Worm (Caenorhabditis elegans) whole organism, L1 larva: ENCODE data around the gene dyn-1.

ENCODE experiments used
- C16A3.4 ChIP-seq: fragments of 150-350 bp; optimal IDR thresholded peaks from 2 replicates; lab custom pipeline; 2014; ENCODE audit warnings: missing biosample characterization, missing genetic modification characterization
- C34B4.2 ChIP-seq: sonication (generic microtip); optimal IDR thresholded peaks from 2 replicates; lab custom pipeline; 2017; ENCODE audit warnings: mild to moderate bottlenecking, missing genetic modification characterization, missing compliant biosample characterization
- alr-1 ChIP-seq: fragments of 200-800 bp; sonication (Bioruptor generic); optimal IDR thresholded peaks from 2 replicates; lab custom pipeline; 2018; ENCODE audit warnings: borderline replicate concordance, mild to moderate bottlenecking, missing genetic modification characterization, missing compliant biosample characterization
- blmp-1 ChIP-seq: fragments of 150-350 bp; optimal IDR thresholded peaks from 2 replicates; lab custom pipeline; 2014; ENCODE audit warnings: missing biosample characterization, missing genetic modification characterization
- ceh-63 ChIP-seq: fragments of 200-800 bp; sonication (Bioruptor generic); optimal IDR thresholded peaks from 2 replicates; lab custom pipeline; 2018; ENCODE audit warnings: mild to moderate bottlenecking, missing genetic modification characterization, missing compliant biosample characterization
- ceh-8 ChIP-seq: fragments of 200-800 bp; sonication (Bioruptor generic); optimal IDR thresholded peaks from 2 replicates; lab custom pipeline; 2018; ENCODE audit warnings: mild to moderate bottlenecking, missing genetic modification characterization, moderate library complexity, missing compliant biosample characterization
- ceh-88 ChIP-seq: fragments of 200-800 bp; sonication (Bioruptor generic); IDR thresholded peaks from 2 replicates; pipeline ENCODE4 v1.3.6; 2022; ENCODE audit warnings: missing genetic modification characterization, missing compliant biosample characterization
- efl-1 ChIP-seq, 4 experiments: fragments of 150-350 bp; optimal IDR thresholded peaks in 3 of 4; peaks in 1 of 4; 1 replicate in 1 of 4; 2 replicates in 3 of 4; lab custom pipeline; 2014; ENCODE audit warnings: missing biosample characterization in 2 of 4, missing genetic modification characterization in 2 of 4, missing genetic modification reagents in 2 of 4
- ets-5 ChIP-seq: fragments of 200-800 bp; sonication (Bioruptor generic); IDR thresholded peaks from 2 replicates; pipeline ENCODE4 v1.3.6; 2022; ENCODE audit warnings: missing genetic modification characterization, missing compliant biosample characterization
- fkh-10 ChIP-seq: sonication (generic microtip); optimal IDR thresholded peaks from 2 replicates; lab custom pipeline; 2017; ENCODE audit warnings: missing biosample characterization, missing genetic modification reagents, missing genetic modification characterization
- fkh-4 ChIP-seq: sonication (generic microtip); optimal IDR thresholded peaks from 2 replicates; lab custom pipeline; 2016; ENCODE audit warnings: missing compliant biosample characterization, missing genetic modification characterization, borderline replicate concordance
- hlh-4 ChIP-seq: sonication (generic microtip); optimal IDR thresholded peaks from 2 replicates; lab custom pipeline; 2016; ENCODE audit warnings: mild to moderate bottlenecking, missing genetic modification characterization, missing compliant biosample characterization
- isw-1 ChIP-seq: fragments of 200-800 bp; sonication (Bioruptor generic); IDR thresholded peaks from 2 replicates; pipeline ENCODE4 v1.3.6; 2022; ENCODE audit warnings: missing genetic modification characterization, missing compliant biosample characterization
- lin-14 ChIP-seq: fragments of 200-800 bp; sonication (Bioruptor generic); optimal IDR thresholded peaks from 2 replicates; lab custom pipeline; 2018; ENCODE audit warnings: mild to moderate bottlenecking, missing genetic modification characterization, moderate library complexity, missing compliant biosample characterization
- lin-39 ChIP-seq: fragments of 150-350 bp; optimal IDR thresholded peaks from 2 replicates; lab custom pipeline; 2014; ENCODE audit warnings: missing biosample characterization, missing genetic modification reagents, missing genetic modification characterization
- lir-3 ChIP-seq: sonication (generic microtip); optimal IDR thresholded peaks from 2 replicates; lab custom pipeline; 2016; ENCODE audit warnings: mild to moderate bottlenecking, missing genetic modification characterization, moderate library complexity, missing compliant biosample characterization; ENCODE audit not compliant: poor library complexity
- lsy-2 ChIP-seq, 2 experiments: fragments of 150-350 bp; optimal IDR thresholded peaks; 2 replicates each; lab custom pipeline; 2014; ENCODE audit warnings: missing biosample characterization in 2 of 2, missing genetic modification characterization in 2 of 2
- mef-2 ChIP-seq: fragments of 150-350 bp; optimal IDR thresholded peaks from 2 replicates; lab custom pipeline; 2014; ENCODE audit warnings: missing biosample characterization, missing genetic modification characterization
- mep-1 ChIP-seq: fragments of 150-350 bp; optimal IDR thresholded peaks from 2 replicates; lab custom pipeline; 2014; ENCODE audit warnings: missing biosample characterization, missing genetic modification characterization
- nhr-12 ChIP-seq: sonication (generic microtip); optimal IDR thresholded peaks from 2 replicates; lab custom pipeline; 2017; ENCODE audit warnings: missing biosample characterization, missing genetic modification characterization
- nhr-19 ChIP-seq: fragments of 200-800 bp; sonication (Bioruptor generic); conservative IDR thresholded peaks from 2 replicates; pipeline ENCODE4 v1.3.6; 2022; ENCODE audit warnings: missing genetic modification characterization, missing compliant biosample characterization
- nhr-20 ChIP-seq: sonication (generic microtip); optimal IDR thresholded peaks from 2 replicates; lab custom pipeline; 2016; ENCODE audit warnings: mild to moderate bottlenecking, missing genetic modification characterization, missing compliant biosample characterization
- nhr-28 ChIP-seq: fragments of 150-350 bp; optimal IDR thresholded peaks from 2 replicates; lab custom pipeline; 2014; ENCODE audit warnings: missing biosample characterization, missing genetic modification characterization
- nhr-71 ChIP-seq: sonication (generic microtip); optimal IDR thresholded peaks from 2 replicates; lab custom pipeline; 2016; ENCODE audit warnings: mild to moderate bottlenecking, missing genetic modification characterization, moderate library complexity, missing compliant biosample characterization
- nhr-76 ChIP-seq: sonication (generic microtip); optimal IDR thresholded peaks from 2 replicates; lab custom pipeline; 2017; ENCODE audit warnings: missing biosample characterization, missing genetic modification characterization
- nhr-77 ChIP-seq: fragments of 150-350 bp; optimal IDR thresholded peaks from 2 replicates; lab custom pipeline; 2014; ENCODE audit warnings: missing biosample characterization, missing genetic modification characterization
- nhr-84 ChIP-seq: sonication (generic microtip); optimal IDR thresholded peaks from 2 replicates; lab custom pipeline; 2017; ENCODE audit warnings: missing biosample characterization, missing genetic modification characterization
- nhr-85 ChIP-seq: sonication (generic microtip); peaks from one replicate; lab custom pipeline; 2016; ENCODE audit warnings: missing genetic modification characterization, inconsistent platforms, missing compliant biosample characterization
- pag-3 ChIP-seq: sonication (generic microtip); optimal IDR thresholded peaks from 2 replicates; lab custom pipeline; 2017; ENCODE audit warnings: missing genetic modification characterization, mild to moderate bottlenecking, missing compliant biosample characterization, antibody characterized with exemption, borderline replicate concordance; ENCODE audit not compliant: insufficient read depth
- pqm-1 ChIP-seq: sonication (generic microtip); optimal IDR thresholded peaks from 3 replicates; lab custom pipeline; 2017; ENCODE audit warnings: missing biosample characterization, missing genetic modification characterization
- rnt-1 ChIP-seq: sonication (generic microtip); optimal IDR thresholded peaks from 2 replicates; lab custom pipeline; 2016; ENCODE audit warnings: mild to moderate bottlenecking, missing genetic modification characterization, moderate library complexity, missing compliant biosample characterization
- snpc-4 ChIP-seq: fragments of 150-350 bp; optimal IDR thresholded peaks from 2 replicates; lab custom pipeline; 2014; ENCODE audit warnings: missing biosample characterization, missing genetic modification characterization
- snu-23 ChIP-seq: sonication (generic microtip); optimal IDR thresholded peaks from 2 replicates; lab custom pipeline; 2016; ENCODE audit warnings: missing genetic modification characterization, missing compliant biosample characterization
- sptf-1 ChIP-seq: fragments of 150-350 bp; optimal IDR thresholded peaks from 2 replicates; lab custom pipeline; 2014; ENCODE audit warnings: missing biosample characterization, missing genetic modification characterization
- sup-37 ChIP-seq: fragments of 200-800 bp; sonication (Bioruptor generic); optimal IDR thresholded peaks from 2 replicates; lab custom pipeline; 2018; ENCODE audit warnings: mild to moderate bottlenecking, missing genetic modification characterization, missing compliant biosample characterization
- tbx-2 ChIP-seq: sonication (generic microtip); optimal IDR thresholded peaks from 2 replicates; lab custom pipeline; 2016; ENCODE audit warnings: missing genetic modification characterization, missing compliant biosample characterization
- tlp-1 ChIP-seq: fragments of 150-350 bp; optimal IDR thresholded peaks from 2 replicates; lab custom pipeline; 2014; ENCODE audit warnings: missing biosample characterization, missing genetic modification characterization
- unc-130 ChIP-seq: fragments of 150-350 bp; optimal IDR thresholded peaks from 2 replicates; lab custom pipeline; 2017; ENCODE audit warnings: missing biosample characterization, missing genetic modification characterization, inconsistent platforms
- unc-30 ChIP-seq: sonication (generic microtip); optimal IDR thresholded peaks from 2 replicates; lab custom pipeline; 2017; ENCODE audit warnings: missing biosample characterization, missing genetic modification characterization
- unc-86 ChIP-seq: sonication (generic microtip); optimal IDR thresholded peaks from 2 replicates; lab custom pipeline; 2016; ENCODE audit warnings: missing genetic modification characterization, missing compliant biosample characterization
- vab-15 ChIP-seq: sonication (generic microtip); optimal IDR thresholded peaks from 2 replicates; lab custom pipeline; 2017; ENCODE audit warnings: missing genotype, mild to moderate bottlenecking, missing genetic modification characterization, missing compliant biosample characterization

Gene dyn-1

ce11 chrX:15572021-15572420 lies 3.3 kb downstream of the dyn-1 start:
- no peak for TF ChIP-seq ceh-63 (GFP tag; lab: Kevin White, UChicago)
- TF ChIP-seq ceh-8 (GFP tag; lab: Kevin White, UChicago), result peak; percentile 36
- no peak for TF ChIP-seq alr-1 (tag; lab: Kevin White, UChicago)

ce11 chrX:15575460-15575859 lies 6.8 kb downstream of the dyn-1 start:
- TF ChIP-seq blmp-1 (tag; lab: Kevin White, UChicago), result no peak
- TF ChIP-seq lsy-2 (tag; optimal IDR thresholded peaks at IDR 0.05; lab: Kevin White, UChicago), result peak in 1 of 2 experiments; percentile 23
- peak; percentile 23 for TF ChIP-seq snu-23 (GFP tag; lab: Kevin White, UChicago)
- peak; percentile 58 for TF ChIP-seq nhr-71 (tag; lab: Kevin White, UChicago)
- no peak for TF ChIP-seq vab-15 (tag; lab: Kevin White, UChicago)
- peak; percentile 37 for TF ChIP-seq nhr-20 (tag; lab: Kevin White, UChicago)
- peak; percentile 71 for TF ChIP-seq rnt-1 (tag; lab: Kevin White, UChicago)
- TF ChIP-seq tbx-2 (tag; lab: Kevin White, UChicago), result no peak
- TF ChIP-seq nhr-19 (GFP tag; lab: Robert Waterston, UW), result peak; percentile 31; the same call in 1 of the 2 replicates
- TF ChIP-seq pag-3 (tag; lab: Kevin White, UChicago), result peak; percentile 98
- TF ChIP-seq nhr-84 (tag; lab: Kevin White, UChicago), result no peak
- TF ChIP-seq unc-130 (tag; lab: Kevin White, UChicago), result peak; percentile 56
- peak; percentile 37 for TF ChIP-seq lin-14
- no peak for TF ChIP-seq sup-37 (GFP tag; lab: Kevin White, UChicago)

- TF ChIP-seq snpc-4 (tag; lab: Kevin White, UChicago) (no peak), sptf-1 (no peak), lir-3 (no peak), fkh-10 (no peak), nhr-12 (tag; lab: Kevin White, UChicago) (no peak), hlh-4 (no peak), mef-2 (tag; lab: Kevin White, UChicago) (no peak), nhr-20 (tag; lab: Kevin White, UChicago) (no peak), C34B4.2 (no peak), tbx-2 (tag; lab: Kevin White, UChicago) (no peak), mep-1 (tag; lab: Kevin White, UChicago) (no peak), pqm-1 (tag; lab: Kevin White, UChicago) (no peak), unc-30 (no peak), efl-1 (optimal IDR thresholded peaks at IDR 0.05; lab: Kevin White, UChicago) (no peak), efl-1 (GFP tag; optimal IDR thresholded peaks at IDR 0.05 in 1 of 2; lab: Kevin White, UChicago) (no peak), snu-23 (GFP tag; lab: Kevin White, UChicago) (no peak), lin-39 (no peak), ets-5 (GFP tag; lab: Robert Waterston, UW) (no peak), tlp-1 (tag; lab: Kevin White, UChicago) (no peak), nhr-77 (tag; lab: Kevin White, UChicago) (no peak)
Observed at ce11 chrX:15576942-15577341, 8.3 kb downstream of the dyn-1 start, which contains the start of gene K09A9.6. TSS of gene K09A9.6 (plus strand) at chrX:15577242.

ce11 chrX:15585144-15585543 lies 16.5 kb downstream of the dyn-1 start:
- TF ChIP-seq unc-86 (no peak), nhr-85 (tag; lab: Kevin White, UChicago) (no peak), ceh-88 (GFP tag; lab: Robert Waterston, UW) (no peak), nhr-76 (tag; lab: Kevin White, UChicago) (no peak), C16A3.4 (tag; lab: Kevin White, UChicago) (no peak), isw-1 (no peak), tbx-2 (tag; lab: Kevin White, UChicago) (no peak), fkh-4 (tag; lab: Kevin White, UChicago) (no peak), ets-5 (GFP tag; lab: Robert Waterston, UW) (no peak), lin-14 (no peak), nhr-28 (tag; lab: Kevin White, UChicago) (no peak), lsy-2 (tag; optimal IDR thresholded peaks at IDR 0.05; lab: Kevin White, UChicago) (no peak), alr-1 (tag; lab: Kevin White, UChicago) (no peak), vab-15 (tag; lab: Kevin White, UChicago) (no peak), nhr-77 (tag; lab: Kevin White, UChicago) (no peak), pqm-1 (tag; lab: Kevin White, UChicago) (no peak), mef-2 (tag; lab: Kevin White, UChicago) (no peak)
- TF ChIP-seq, all 84 proteins: peak for 0
